Worm (Caenorhabditis elegans): Measurements from ENCODE around the gene srh-201.

Gene srh-201

ce11 chrV:9009175-9009574 lies 4.5 kb downstream of the srh-201 start, which contains the start of gene srx-2:
Gene srx-2 (plus strand): TSS chrV:9009475.
- no peak for TF ChIP-seq unc-130 (GFP tag; optimal IDR thresholded peaks at IDR 0.05)
- TF ChIP-seq ztf-26 (tag; optimal IDR thresholded peaks at IDR 0.05): no peak
- TF ChIP-seq tbp1 (GFP tag; optimal IDR thresholded peaks at IDR 0.05): no peak

- TF ChIP-seq ceh-91 (GFP tag; IDR thresholded peaks at IDR 0.05): no peak
- TF ChIP-seq mes-4 (tag; optimal IDR thresholded peaks at IDR 0.05): no peak
- no peak for TF ChIP-seq rpc-1 (optimal IDR thresholded peaks at IDR 0.05)
- no peak for TF ChIP-seq rpc-1 (tag; optimal IDR thresholded peaks at IDR 0.05)
- no peak for TF ChIP-seq dox-1 (GFP tag; IDR thresholded peaks at IDR 0.05)
- TF ChIP-seq lin-26 (GFP tag; IDR thresholded peaks at IDR 0.05): no peak
- no peak for TF ChIP-seq zfh-2 (GFP tag; conservative IDR thresholded peaks at IDR 0.05)
- no peak for TF ChIP-seq ceh-58 (GFP tag; IDR thresholded peaks at IDR 0.05)
- TF ChIP-seq sea-2 (GFP tag; IDR thresholded peaks at IDR 0.05): no peak
- TF ChIP-seq somi-1 (GFP tag; optimal IDR thresholded peaks at IDR 0.05): no peak
- no peak for TF ChIP-seq let-607 (tag; optimal IDR thresholded peaks at IDR 0.05)
- no peak for TF ChIP-seq F57A8.1 (GFP tag; optimal IDR thresholded peaks at IDR 0.05)
- TF ChIP-seq nhr-179 (tag; optimal IDR thresholded peaks at IDR 0.05): no peak
- no peak for TF ChIP-seq ama-1 (optimal IDR thresholded peaks at IDR 0.05)
- TF ChIP-seq ama-1 (GFP tag; optimal IDR thresholded peaks at IDR 0.05): no peak
- TF ChIP-seq Y53G8AR.9 (GFP tag; conservative IDR thresholded peaks at IDR 0.05): no peak
- no peak for TF ChIP-seq K11D2.4 (GFP tag; IDR thresholded peaks at IDR 0.05)
- no peak for TF ChIP-seq attf-5 (GFP tag; optimal IDR thresholded peaks at IDR 0.05)
- no peak for TF ChIP-seq Y67H2A.10 (GFP tag; conservative IDR thresholded peaks at IDR 0.05)
- TF ChIP-seq madf-6 (GFP tag; IDR thresholded peaks at IDR 0.05): no peak
Observed at ce11 chrV:9005243-9005642, 8.4 kb downstream of the srh-201 start, which contains the start of gene srx-3. Gene srx-3 (plus strand): TSS chrV:9005543.

ce11 chrV:9003291-9003690 lies 10.4 kb downstream of the srh-201 start, which contains the start of gene srx-1:
Gene srx-1 (plus strand): TSS chrV:9003672.
- TF ChIP-seq ceh-91 (GFP tag; IDR thresholded peaks at IDR 0.05) (no peak), ceh-40 (GFP tag; IDR thresholded peaks at IDR 0.05) (no peak), snpc-1.3 (tag; optimal IDR thresholded peaks at IDR 0.05; ENCODE audit: insufficient read depth) (no peak), tbp1 (GFP tag; optimal IDR thresholded peaks at IDR 0.05) (no peak)

ce11 chrV:9001175-9001574 lies 12.5 kb downstream of the srh-201 start, which contains the start of gene F59E11.2:
Gene F59E11.2 (plus strand): TSS chrV:9001475.
- no peak for TF ChIP-seq ama-1 (optimal IDR thresholded peaks at IDR 0.05)
- TF ChIP-seq ama-1 (GFP tag; optimal IDR thresholded peaks at IDR 0.05): no peak
- TF ChIP-seq C17E4.6 (GFP tag; IDR thresholded peaks at IDR 0.05): no peak
- no peak for TF ChIP-seq hlh-12 (tag; optimal IDR thresholded peaks at IDR 0.05)
- no peak for TF ChIP-seq nhr-90 (tag; optimal IDR thresholded peaks at IDR 0.05)
- TF ChIP-seq ztf-22 (GFP tag; optimal IDR thresholded peaks at IDR 0.05): no peak
- TF ChIP-seq ceh-27 (GFP tag; optimal IDR thresholded peaks at IDR 0.05): no peak
- TF ChIP-seq ztf-3 (GFP tag; optimal IDR thresholded peaks at IDR 0.05): no peak
- no peak for TF ChIP-seq tbp1 (GFP tag; optimal IDR thresholded peaks at IDR 0.05)
- no peak for TF ChIP-seq madf-8 (GFP tag; conservative IDR thresholded peaks at IDR 0.05)
- TF ChIP-seq athp-1 (tag; optimal IDR thresholded peaks at IDR 0.05): no peak
- TF ChIP-seq zim-3 (tag; optimal IDR thresholded peaks at IDR 0.05): no peak
- TF ChIP-seq akir-1 (GFP tag; optimal IDR thresholded peaks at IDR 0.05): no peak
- no peak for TF ChIP-seq efl-1 (GFP tag; optimal IDR thresholded peaks at IDR 0.05)
- TF ChIP-seq hsf-1 (GFP tag; IDR thresholded peaks at IDR 0.05): no peak
- TF ChIP-seq lin-26 (GFP tag; IDR thresholded peaks at IDR 0.05): no peak
- no peak for TF ChIP-seq lag-1 (GFP tag; IDR thresholded peaks at IDR 0.05)
- no peak for TF ChIP-seq lsl-1 (GFP tag; optimal IDR thresholded peaks at IDR 0.05)

All from whole organism, young adult.